Worm (Caenorhabditis elegans) whole organism, mixed stage, embryonic: ENCODE data around the gene R03H10.5.
A peak's percentile ranks its signal among the peaks of the same experiment; 100 is the strongest.

Source experiments
- M03D4.4 ChIP-seq: sonication (generic microtip); optimal IDR thresholded peaks from 2 replicates; lab custom pipeline; 2017; ENCODE audit warnings: mild to moderate bottlenecking, missing genetic modification characterization, missing compliant biosample characterization
- bed-3 ChIP-seq: fragments of 200-800 bp; sonication (Bioruptor generic); optimal IDR thresholded peaks from 3 replicates; lab custom pipeline; 2018; ENCODE audit warnings: mild to moderate bottlenecking, missing genetic modification characterization, moderate library complexity, missing compliant biosample characterization
- blmp-1 ChIP-seq: fragments of 150-350 bp; optimal IDR thresholded peaks from 2 replicates; lab custom pipeline; 2014; ENCODE audit warnings: missing biosample characterization, missing genetic modification characterization
- ceh-43 ChIP-seq: fragments of 200-800 bp; sonication (Bioruptor generic); optimal IDR thresholded peaks from 2 replicates; lab custom pipeline; 2018; ENCODE audit warnings: mild to moderate bottlenecking, missing genetic modification characterization, moderate library complexity, missing compliant biosample characterization
- ceh-83 ChIP-seq: fragments of 200-800 bp; sonication (Bioruptor generic); optimal IDR thresholded peaks from 2 replicates; lab custom pipeline; 2018; ENCODE audit warnings: mild to moderate bottlenecking, missing genetic modification characterization, missing compliant biosample characterization
- ces-1 ChIP-seq: fragments of 150-350 bp; optimal IDR thresholded peaks from 2 replicates; lab custom pipeline; 2014; ENCODE audit warnings: missing biosample characterization, missing genetic modification reagents, missing genetic modification characterization
- cnd-1 ChIP-seq: fragments of 200-800 bp; sonication (Bioruptor generic); optimal IDR thresholded peaks from 2 replicates; lab custom pipeline; 2018; ENCODE audit warnings: mild to moderate bottlenecking, missing genetic modification characterization, missing compliant biosample characterization
- drap-1 ChIP-seq: fragments of 200-800 bp; sonication (Bioruptor generic); optimal IDR thresholded peaks from 3 replicates; lab custom pipeline; 2018; ENCODE audit warnings: mild to moderate bottlenecking, missing genetic modification characterization, missing compliant biosample characterization
- elt-1 ChIP-seq: sonication (generic microtip); optimal IDR thresholded peaks from 2 replicates; lab custom pipeline; 2017; ENCODE audit warnings: missing genetic modification characterization, mild to moderate bottlenecking, missing compliant biosample characterization, antibody characterized with exemption, moderate library complexity, borderline replicate concordance; ENCODE audit not compliant: insufficient read depth
- flh-1 ChIP-seq: fragments of 200-800 bp; sonication (Bioruptor generic); optimal IDR thresholded peaks from 2 replicates; lab custom pipeline; 2018; ENCODE audit warnings: mild to moderate bottlenecking, missing genetic modification characterization, moderate library complexity, missing compliant biosample characterization
- ham-2 ChIP-seq: fragments of 200-800 bp; sonication (Bioruptor generic); optimal IDR thresholded peaks from 2 replicates; lab custom pipeline; 2018; ENCODE audit warnings: mild to moderate bottlenecking, missing genetic modification characterization, missing compliant biosample characterization
- hlh-1 ChIP-seq: fragments of 150-350 bp; optimal IDR thresholded peaks from 2 replicates; lab custom pipeline; 2014; ENCODE audit warnings: missing biosample characterization, missing genetic modification reagents, missing genetic modification characterization
- lin-32 ChIP-seq: fragments of 200-800 bp; sonication (Bioruptor generic); optimal IDR thresholded peaks from 2 replicates; lab custom pipeline; 2018; ENCODE audit warnings: mild to moderate bottlenecking, missing genetic modification characterization, missing compliant biosample characterization
- lsy-2 ChIP-seq: fragments of 150-350 bp; optimal IDR thresholded peaks from 2 replicates; lab custom pipeline; 2014; ENCODE audit warnings: missing biosample characterization, missing genetic modification characterization
- mls-2 ChIP-seq: sonication (generic microtip); optimal IDR thresholded peaks from 2 replicates; lab custom pipeline; 2016; ENCODE audit warnings: mild to moderate bottlenecking, missing genetic modification characterization, moderate library complexity, missing compliant biosample characterization
- nhr-237 ChIP-seq: fragments of 150-350 bp; optimal IDR thresholded peaks from 2 replicates; lab custom pipeline; 2014; ENCODE audit warnings: missing biosample characterization, missing genetic modification characterization
- pha-4 ChIP-seq: fragments of 150-350 bp; optimal IDR thresholded peaks from 2 replicates; lab custom pipeline; 2018; ENCODE audit warnings: missing biosample characterization, missing genetic modification reagents, missing genetic modification characterization
- sem-2 ChIP-seq: fragments of 200-800 bp; sonication (Bioruptor generic); optimal IDR thresholded peaks from 2 replicates; lab custom pipeline; 2018; ENCODE audit warnings: mild to moderate bottlenecking, missing genetic modification characterization, missing compliant biosample characterization
- sptf-1 ChIP-seq: sonication (generic microtip); optimal IDR thresholded peaks from 2 replicates; lab custom pipeline; 2017; ENCODE audit warnings: mild to moderate bottlenecking, missing genetic modification characterization, moderate library complexity, missing compliant biosample characterization
- unc-62 ChIP-seq: fragments of 150-350 bp; optimal IDR thresholded peaks from 2 replicates; lab custom pipeline; 2014; ENCODE audit warnings: missing biosample characterization, missing genetic modification reagents, missing genetic modification characterization
- zip-8 ChIP-seq: fragments of 150-350 bp; optimal IDR thresholded peaks from 2 replicates; lab custom pipeline; 2014; ENCODE audit warnings: missing biosample characterization, missing genetic modification characterization
- ztf-11 ChIP-seq: fragments of 150-350 bp; optimal IDR thresholded peaks from 2 replicates; lab custom pipeline; 2014; ENCODE audit warnings: missing biosample characterization, missing genetic modification characterization

R03H10.5 gene

ce11 chrII:4133332-4133731 is 37.1 kb downstream of the R03H10.5 start:
- TF ChIP-seq drap-1 (GFP tag; lab: Kevin White, UChicago) = no peak
- TF ChIP-seq pha-4 (tag; lab: Kevin White, UChicago) = no peak
- no peak for TF ChIP-seq blmp-1 (tag; lab: Kevin White, UChicago)
- no peak for TF ChIP-seq nhr-237
- no peak for TF ChIP-seq elt-1 (tag; lab: Kevin White, UChicago)
- no peak for TF ChIP-seq mls-2 (tag; lab: Kevin White, UChicago)
- TF ChIP-seq sptf-1 (tag; lab: Kevin White, UChicago) = peak; percentile 1
- no peak for TF ChIP-seq lsy-2
- no peak for TF ChIP-seq zip-8 (tag; lab: Kevin White, UChicago)
- TF ChIP-seq ces-1 (GFP tag; lab: Kevin White, UChicago) = peak; percentile 80
- TF ChIP-seq hlh-1 (tag; lab: Kevin White, UChicago) = no peak
- no peak for TF ChIP-seq bed-3 (GFP tag; lab: Kevin White, UChicago)
- no peak for TF ChIP-seq unc-62

ce11 chrII:4130074-4130663 is 40.2 kb downstream of the R03H10.5 start:
- peak; percentile 72 for TF ChIP-seq cnd-1 (tag; lab: Kevin White, UChicago)
- peak; percentile 74 for TF ChIP-seq mls-2 (tag; lab: Kevin White, UChicago)
- TF ChIP-seq lin-32 (GFP tag; lab: Kevin White, UChicago) = peak; percentile 44
- peak; percentile 44 for TF ChIP-seq flh-1
- peak; percentile 11 for TF ChIP-seq ham-2
- peak; percentile 60 for TF ChIP-seq drap-1 (GFP tag; lab: Kevin White, UChicago)
- TF ChIP-seq M03D4.4 (tag; lab: Kevin White, UChicago) = peak; percentile 65
- peak; percentile 31 for TF ChIP-seq ceh-43 (GFP tag; lab: Kevin White, UChicago)
- peak; percentile 73 for TF ChIP-seq ceh-83
- peak; percentile 31 for TF ChIP-seq sem-2 (GFP tag; lab: Kevin White, UChicago)
- TF ChIP-seq bed-3 (GFP tag; lab: Kevin White, UChicago) = peak; percentile 28
- peak; percentile 57 for TF ChIP-seq hlh-1 (tag; lab: Kevin White, UChicago)
- peak; percentile 79 for TF ChIP-seq sptf-1 (tag; lab: Kevin White, UChicago)

ce11 chrII:4129450-4129849 is 41.0 kb downstream of the R03H10.5 start:
- peak; percentile 95 for TF ChIP-seq ces-1 (GFP tag; lab: Kevin White, UChicago)
- no peak for TF ChIP-seq ham-2

ce11 chrII:4125239-4125638 is 45.2 kb downstream of the R03H10.5 start:
- TF ChIP-seq ztf-11 (no peak), ceh-43 (GFP tag; lab: Kevin White, UChicago) (no peak), lin-32 (GFP tag; lab: Kevin White, UChicago) (no peak)

- no peak for TF ChIP-seq blmp-1 (tag; lab: Kevin White, UChicago)
- TF ChIP-seq, all 35 proteins: peak for 0
Observed at ce11 chrII:4122899-4123298, 47.5 kb downstream of the R03H10.5 start.
